Worm (Caenorhabditis elegans) whole organism, L1 larva: ENCODE results near the gene btbd-10.
A peak's percentile ranks its signal among the peaks of the same experiment; 100 is the strongest.

Experiments
- C04F5.9 ChIP-seq: sonication (generic microtip); optimal IDR thresholded peaks from 2 replicates; lab custom pipeline; 2016; ENCODE audit warnings: missing genetic modification characterization, missing compliant biosample characterization
- C16A3.4 ChIP-seq: fragments of 150-350 bp; optimal IDR thresholded peaks from 2 replicates; lab custom pipeline; 2014; ENCODE audit warnings: missing biosample characterization, missing genetic modification characterization
- C34B4.2 ChIP-seq: sonication (generic microtip); optimal IDR thresholded peaks from 2 replicates; lab custom pipeline; 2017; ENCODE audit warnings: mild to moderate bottlenecking, missing genetic modification characterization, missing compliant biosample characterization
- Y116A8C.19 ChIP-seq: sonication (generic microtip); optimal IDR thresholded peaks from 2 replicates; lab custom pipeline; 2016; ENCODE audit warnings: missing compliant biosample characterization, missing genetic modification characterization, borderline replicate concordance
- alr-1 ChIP-seq: fragments of 200-800 bp; sonication (Bioruptor generic); optimal IDR thresholded peaks from 2 replicates; lab custom pipeline; 2018; ENCODE audit warnings: borderline replicate concordance, mild to moderate bottlenecking, missing genetic modification characterization, missing compliant biosample characterization
- aly-2 ChIP-seq: fragments of 150-350 bp; optimal IDR thresholded peaks from 2 replicates; lab custom pipeline; 2014; ENCODE audit warnings: missing biosample characterization, missing genetic modification characterization
- blmp-1 ChIP-seq: fragments of 150-350 bp; optimal IDR thresholded peaks from 2 replicates; lab custom pipeline; 2014; ENCODE audit warnings: missing biosample characterization, missing genetic modification characterization
- ceh-63 ChIP-seq: fragments of 200-800 bp; sonication (Bioruptor generic); optimal IDR thresholded peaks from 2 replicates; lab custom pipeline; 2018; ENCODE audit warnings: mild to moderate bottlenecking, missing genetic modification characterization, missing compliant biosample characterization
- ceh-82 ChIP-seq, 3 experiments: fragments of 150-350 bp in 1 of 3; sonication (generic microtip) in 2 of 3; optimal IDR thresholded peaks; 2 replicates each; lab custom pipeline; 2014 to 2017; ENCODE audit warnings: missing biosample characterization in 3 of 3, missing genetic modification characterization in 3 of 3
- ceh-88 ChIP-seq: fragments of 200-800 bp; sonication (Bioruptor generic); IDR thresholded peaks from 2 replicates; pipeline ENCODE4 v1.3.6; 2022; ENCODE audit warnings: missing genetic modification characterization, missing compliant biosample characterization
- ceh-90 ChIP-seq: sonication (generic microtip); optimal IDR thresholded peaks from 2 replicates; lab custom pipeline; 2016; ENCODE audit warnings: missing genetic modification characterization, missing compliant biosample characterization
- ces-1 ChIP-seq: fragments of 150-350 bp; optimal IDR thresholded peaks from 2 replicates; lab custom pipeline; 2014; ENCODE audit warnings: missing biosample characterization, missing genetic modification reagents, missing genetic modification characterization
- dpl-1 ChIP-seq, 3 experiments: fragments of 150-350 bp in 2 of 3; sonication (generic microtip) in 1 of 3; optimal IDR thresholded peaks; 2 replicates each; lab custom pipeline; 2014 to 2017; ENCODE audit warnings: missing biosample characterization in 3 of 3, missing genetic modification characterization in 3 of 3, missing genetic modification reagents in 3 of 3
- dsc-1 ChIP-seq: sonication (generic microtip); optimal IDR thresholded peaks from 2 replicates; lab custom pipeline; 2016; ENCODE audit warnings: mild to moderate bottlenecking, missing genetic modification characterization, missing compliant biosample characterization
- efl-1 ChIP-seq, 4 experiments: fragments of 150-350 bp; optimal IDR thresholded peaks in 3 of 4; peaks in 1 of 4; 1 replicate in 1 of 4; 2 replicates in 3 of 4; lab custom pipeline; 2014; ENCODE audit warnings: missing biosample characterization in 2 of 4, missing genetic modification characterization in 2 of 4, missing genetic modification reagents in 2 of 4
- egl-13 ChIP-seq: sonication (generic microtip); optimal IDR thresholded peaks from 2 replicates; lab custom pipeline; 2016; ENCODE audit warnings: missing genotype, missing genetic modification reagents, missing genetic modification characterization, missing compliant biosample characterization
- egl-27 ChIP-seq, 2 experiments: fragments of 150-350 bp in 1 of 2; sonication (generic microtip); optimal IDR thresholded peaks; 3 replicates each; lab custom pipeline; 2017 to 2018; ENCODE audit warnings: missing biosample characterization in 2 of 2, missing genetic modification characterization in 2 of 2, missing genetic modification reagents in 2 of 2
- elt-2 ChIP-seq: sonication (generic microtip); optimal IDR thresholded peaks from 2 replicates; lab custom pipeline; 2016; ENCODE audit warnings: missing genetic modification characterization, mild to moderate bottlenecking, inconsistent platforms, missing compliant biosample characterization, missing genetic modification reagents
- fkh-4 ChIP-seq: sonication (generic microtip); optimal IDR thresholded peaks from 2 replicates; lab custom pipeline; 2016; ENCODE audit warnings: missing compliant biosample characterization, missing genetic modification characterization, borderline replicate concordance
- fkh-8 ChIP-seq: sonication (generic microtip); optimal IDR thresholded peaks from 2 replicates; lab custom pipeline; 2016; ENCODE audit warnings: mild to moderate bottlenecking, missing genetic modification characterization, missing compliant biosample characterization
- fos-1 ChIP-seq: fragments of 150-350 bp; optimal IDR thresholded peaks from 2 replicates; lab custom pipeline; 2014; ENCODE audit warnings: missing biosample characterization, missing genetic modification characterization
- grh-1 ChIP-seq: fragments of 200-800 bp; sonication (Bioruptor generic); IDR thresholded peaks from 2 replicates; pipeline ENCODE4 v1.3.6; 2022; ENCODE audit warnings: missing genetic modification reagents, missing genetic modification characterization, missing compliant biosample characterization
- hlh-17 ChIP-seq: fragments of 200-800 bp; sonication (Bioruptor generic); optimal IDR thresholded peaks from 2 replicates; lab custom pipeline; 2018; ENCODE audit warnings: missing genetic modification characterization, mild to moderate bottlenecking, missing compliant biosample characterization, moderate library complexity, borderline replicate concordance
- hlh-4 ChIP-seq: sonication (generic microtip); optimal IDR thresholded peaks from 2 replicates; lab custom pipeline; 2016; ENCODE audit warnings: mild to moderate bottlenecking, missing genetic modification characterization, missing compliant biosample characterization
- hpl-2 ChIP-seq: fragments of 150-350 bp; optimal IDR thresholded peaks from 2 replicates; lab custom pipeline; 2014; ENCODE audit warnings: missing biosample characterization, missing genetic modification reagents, missing genetic modification characterization
- irx-1 ChIP-seq: sonication (generic microtip); optimal IDR thresholded peaks from 2 replicates; lab custom pipeline; 2016; ENCODE audit warnings: missing genetic modification characterization, missing compliant biosample characterization
- isw-1 ChIP-seq: fragments of 200-800 bp; sonication (Bioruptor generic); IDR thresholded peaks from 2 replicates; pipeline ENCODE4 v1.3.6; 2022; ENCODE audit warnings: missing genetic modification characterization, missing compliant biosample characterization
- lir-3 ChIP-seq: sonication (generic microtip); optimal IDR thresholded peaks from 2 replicates; lab custom pipeline; 2016; ENCODE audit warnings: mild to moderate bottlenecking, missing genetic modification characterization, moderate library complexity, missing compliant biosample characterization; ENCODE audit not compliant: poor library complexity
- mdl-1 ChIP-seq, 2 experiments: fragments of 150-350 bp; optimal IDR thresholded peaks; 2 replicates each; lab custom pipeline; 2014 to 2017; ENCODE audit warnings: missing biosample characterization in 2 of 2, missing genetic modification characterization in 2 of 2, inconsistent platforms in 1 of 2
- mep-1 ChIP-seq: fragments of 150-350 bp; optimal IDR thresholded peaks from 2 replicates; lab custom pipeline; 2014; ENCODE audit warnings: missing biosample characterization, missing genetic modification characterization
- nhr-20 ChIP-seq: sonication (generic microtip); optimal IDR thresholded peaks from 2 replicates; lab custom pipeline; 2016; ENCODE audit warnings: mild to moderate bottlenecking, missing genetic modification characterization, missing compliant biosample characterization
- nhr-71 ChIP-seq: sonication (generic microtip); optimal IDR thresholded peaks from 2 replicates; lab custom pipeline; 2016; ENCODE audit warnings: mild to moderate bottlenecking, missing genetic modification characterization, moderate library complexity, missing compliant biosample characterization
- nhr-76 ChIP-seq: sonication (generic microtip); optimal IDR thresholded peaks from 2 replicates; lab custom pipeline; 2017; ENCODE audit warnings: missing biosample characterization, missing genetic modification characterization
- nhr-84 ChIP-seq: sonication (generic microtip); optimal IDR thresholded peaks from 2 replicates; lab custom pipeline; 2017; ENCODE audit warnings: missing biosample characterization, missing genetic modification characterization
- nhr-85 ChIP-seq: sonication (generic microtip); peaks from one replicate; lab custom pipeline; 2016; ENCODE audit warnings: missing genetic modification characterization, inconsistent platforms, missing compliant biosample characterization
- pag-3 ChIP-seq: sonication (generic microtip); optimal IDR thresholded peaks from 2 replicates; lab custom pipeline; 2017; ENCODE audit warnings: missing genetic modification characterization, mild to moderate bottlenecking, missing compliant biosample characterization, antibody characterized with exemption, borderline replicate concordance; ENCODE audit not compliant: insufficient read depth
- pqm-1 ChIP-seq: sonication (generic microtip); optimal IDR thresholded peaks from 3 replicates; lab custom pipeline; 2017; ENCODE audit warnings: missing biosample characterization, missing genetic modification characterization
- snpc-4 ChIP-seq: fragments of 150-350 bp; optimal IDR thresholded peaks from 2 replicates; lab custom pipeline; 2014; ENCODE audit warnings: missing biosample characterization, missing genetic modification characterization
- snu-23 ChIP-seq: sonication (generic microtip); optimal IDR thresholded peaks from 2 replicates; lab custom pipeline; 2016; ENCODE audit warnings: missing genetic modification characterization, missing compliant biosample characterization
- sox-4 ChIP-seq: sonication (generic microtip); optimal IDR thresholded peaks from 2 replicates; lab custom pipeline; 2016; ENCODE audit warnings: missing genetic modification characterization, missing compliant biosample characterization
- sup-37 ChIP-seq: fragments of 200-800 bp; sonication (Bioruptor generic); optimal IDR thresholded peaks from 2 replicates; lab custom pipeline; 2018; ENCODE audit warnings: mild to moderate bottlenecking, missing genetic modification characterization, missing compliant biosample characterization
- tbx-2 ChIP-seq: sonication (generic microtip); optimal IDR thresholded peaks from 2 replicates; lab custom pipeline; 2016; ENCODE audit warnings: missing genetic modification characterization, missing compliant biosample characterization
- unc-62 ChIP-seq: fragments of 150-350 bp; optimal IDR thresholded peaks from 2 replicates; lab custom pipeline; 2014; ENCODE audit warnings: missing biosample characterization, missing genetic modification reagents, missing genetic modification characterization
- unc-86 ChIP-seq: sonication (generic microtip); optimal IDR thresholded peaks from 2 replicates; lab custom pipeline; 2016; ENCODE audit warnings: missing genetic modification characterization, missing compliant biosample characterization
- unc-98 ChIP-seq: fragments of 200-800 bp; sonication (Bioruptor generic); IDR thresholded peaks from 2 replicates; pipeline ENCODE4 v1.3.6; 2022; ENCODE audit warnings: missing genetic modification characterization, missing compliant biosample characterization
- xbp-1 ChIP-seq: sonication (generic microtip); optimal IDR thresholded peaks from 2 replicates; lab custom pipeline; 2016; ENCODE audit warnings: missing genetic modification characterization, missing compliant biosample characterization
- zag-1 ChIP-seq: fragments of 150-350 bp; optimal IDR thresholded peaks from 2 replicates; lab custom pipeline; 2014; ENCODE audit warnings: missing biosample characterization, missing genetic modification characterization
- ztf-4 ChIP-seq: fragments of 150-350 bp; optimal IDR thresholded peaks from 2 replicates; lab custom pipeline; 2014; ENCODE audit warnings: missing biosample characterization, missing genetic modification characterization

Gene btbd-10

DNA sequence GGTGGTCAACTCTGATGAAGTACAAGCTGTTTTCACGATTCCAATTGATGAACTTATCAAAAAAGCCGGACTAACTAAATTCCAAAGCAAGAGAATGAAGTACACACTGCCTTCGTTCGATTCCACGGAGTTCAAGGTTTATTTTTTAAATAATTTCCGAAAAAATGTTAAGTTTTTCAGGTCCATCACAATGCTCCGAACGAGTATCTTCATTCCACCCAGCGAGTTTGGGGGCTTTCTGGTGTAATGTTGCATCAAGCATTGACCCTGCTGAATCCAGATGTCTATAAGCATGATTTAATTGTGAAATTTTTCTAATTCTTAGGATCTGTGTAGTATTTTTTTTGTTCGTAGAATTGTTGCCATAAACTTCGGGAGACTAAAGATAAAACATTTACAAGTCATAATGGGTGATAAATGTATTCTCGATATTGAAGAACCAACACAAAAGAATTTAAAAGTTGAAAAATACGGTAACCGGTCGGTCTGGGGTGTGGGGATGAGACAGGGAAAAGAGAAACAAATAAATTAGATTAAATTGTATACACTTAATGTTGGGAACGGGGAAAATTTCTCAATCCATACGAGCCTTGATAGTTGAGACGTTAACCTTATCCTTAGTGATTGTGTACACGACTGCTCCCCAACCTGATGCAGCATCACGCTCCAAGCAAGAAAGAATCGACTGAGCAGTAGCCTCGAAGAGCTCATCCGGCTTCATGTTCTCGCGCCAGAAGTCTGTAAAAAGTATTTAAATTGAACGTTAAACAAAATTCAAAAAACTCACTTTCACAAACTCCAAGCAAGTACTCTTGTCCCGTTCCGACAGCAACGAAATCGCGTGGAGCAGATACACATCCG, 49.5 kb downstream of the btbd-10 start:
- TF ChIP-seq nhr-85 (tag; lab: Kevin White, UChicago) (peak; percentile 59), C04F5.9 (tag; lab: Kevin White, UChicago) (no peak), dsc-1 (tag; lab: Kevin White, UChicago) (peak; percentile 32)

DNA sequence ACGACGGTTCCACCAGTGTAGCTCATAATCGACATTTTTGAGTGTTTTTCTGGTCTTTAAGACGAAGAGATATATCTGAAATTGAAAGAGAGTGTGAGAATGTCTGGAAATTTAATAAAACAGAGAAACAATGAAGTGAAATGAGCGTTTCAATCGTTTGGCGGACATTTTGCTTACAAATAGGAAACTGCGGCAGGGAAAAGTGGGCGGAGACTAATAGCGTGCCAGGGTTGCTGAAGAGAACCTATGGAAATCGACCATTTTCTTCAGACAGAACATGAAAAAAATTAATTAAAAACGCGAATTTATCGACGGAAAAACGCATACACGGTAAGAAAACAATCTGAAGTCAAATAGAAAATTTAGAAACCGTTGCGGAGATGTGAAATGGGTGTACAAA, 50.5 kb downstream of the btbd-10 start, which contains the start of gene pbs-3:
Gene pbs-3 (minus strand): TSS at position 75 of the 400 bp plus-strand sequence.
- TF ChIP-seq dsc-1 (tag; lab: Kevin White, UChicago) (peak; percentile 8), aly-2 (tag; lab: Kevin White, UChicago) (peak; percentile 23), elt-2 (peak; percentile 46), Y116A8C.19 (tag; lab: Kevin White, UChicago) (no peak), nhr-71 (tag; lab: Kevin White, UChicago) (peak; percentile 64), nhr-85 (tag; lab: Kevin White, UChicago) (no peak), unc-98 (GFP tag; lab: Robert Waterston, UW) (no peak), sup-37 (GFP tag; lab: Kevin White, UChicago) (no peak), nhr-84 (tag; lab: Kevin White, UChicago) (no peak), alr-1 (tag; lab: Kevin White, UChicago) (no peak), unc-62 (no peak), mdl-1 (tag; optimal IDR thresholded peaks at IDR 0.05; lab: Kevin White, UChicago) (no peak), C34B4.2 (tag; lab: Kevin White, UChicago) (no peak), unc-86 (no peak), C16A3.4 (tag; lab: Kevin White, UChicago) (peak; percentile 86), nhr-76 (tag; lab: Kevin White, UChicago) (no peak), nhr-20 (tag; lab: Kevin White, UChicago) (peak; percentile 49), fos-1 (no peak), mep-1 (no peak), dpl-1 (GFP tag; optimal IDR thresholded peaks at IDR 0.05; lab: Kevin White, UChicago) (peak; percentile 63 to 76 (median 68)), pag-3 (tag; lab: Kevin White, UChicago) (no peak), snu-23 (GFP tag; lab: Kevin White, UChicago) (peak; percentile 67), hpl-2 (GFP tag; lab: Kevin White, UChicago) (peak; percentile 19), egl-13 (tag; lab: Kevin White, UChicago) (no peak), xbp-1 (tag; lab: Kevin White, UChicago) (peak; percentile 41), efl-1 (optimal IDR thresholded peaks at IDR 0.05; lab: Kevin White, UChicago) (peak; percentile 71 to 73), efl-1 (GFP tag; optimal IDR thresholded peaks at IDR 0.05 in 1 of 2; lab: Kevin White, UChicago) (peak; percentile 65 to 94), isw-1 (GFP tag; lab: Robert Waterston, UW) (peak; percentile 17), hlh-4 (tag; lab: Kevin White, UChicago) (no peak), ceh-82 (tag; optimal IDR thresholded peaks at IDR 0.05; lab: Kevin White, UChicago) (peak; percentile 44 to 79 (median 72)), lir-3 (tag; lab: Kevin White, UChicago) (peak; percentile 55), ceh-88 (GFP tag; lab: Robert Waterston, UW) (no peak), irx-1 (no peak), zag-1 (tag; lab: Kevin White, UChicago) (no peak), pqm-1 (no peak), ces-1 (GFP tag; lab: Kevin White, UChicago) (no peak), ceh-63 (GFP tag; lab: Kevin White, UChicago) (no peak), grh-1 (no peak), ceh-90 (tag; lab: Kevin White, UChicago) (no peak), tbx-2 (tag; lab: Kevin White, UChicago) (peak; percentile 39), fkh-8 (tag; lab: Kevin White, UChicago) (peak; percentile 65), snpc-4 (tag; lab: Kevin White, UChicago) (no peak), hlh-17 (GFP tag; lab: Kevin White, UChicago) (no peak), sox-4 (tag; lab: Kevin White, UChicago) (no peak), fkh-4 (no peak), blmp-1 (tag; lab: Kevin White, UChicago) (peak; percentile 67), egl-27 (tag; optimal IDR thresholded peaks at IDR 0.05; lab: Kevin White, UChicago) (no peak), ztf-4 (tag; lab: Kevin White, UChicago) (no peak)
